Worm (Caenorhabditis elegans): ENCODE measurements around the gene C31E10.11.

Gene C31E10.11

DNA sequence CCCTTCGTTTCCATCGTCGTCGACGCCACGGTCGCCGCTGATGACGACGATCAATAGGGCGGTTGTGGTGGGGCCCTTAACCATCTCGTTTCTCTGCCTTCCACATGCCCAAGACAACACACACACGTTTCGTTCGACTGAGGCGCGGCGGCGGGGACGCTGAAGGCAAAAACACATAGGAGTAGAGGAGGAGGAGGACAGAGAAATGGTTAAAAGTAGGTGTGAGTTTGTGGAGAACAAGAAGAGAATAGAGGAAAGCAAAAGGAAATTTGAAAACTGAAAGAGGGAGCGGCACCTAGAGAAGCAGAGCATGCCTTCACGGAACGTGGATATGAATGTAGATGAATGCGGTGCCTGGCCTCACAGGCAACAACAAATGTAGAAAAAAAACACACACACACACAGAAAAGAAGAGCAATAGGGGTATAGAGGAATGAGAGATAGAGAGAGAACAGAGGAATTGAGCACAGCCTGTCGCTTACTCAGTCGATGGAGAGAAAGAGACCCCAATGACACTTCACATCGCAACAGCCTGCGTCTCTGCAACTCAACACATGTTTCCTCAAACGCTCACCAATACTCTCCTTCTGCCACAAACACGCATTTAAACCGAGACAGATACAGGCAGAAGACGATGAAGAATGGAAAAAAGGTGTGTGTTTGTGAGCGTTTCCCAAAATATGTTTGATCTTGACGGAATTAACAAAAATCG, 21.2 kb downstream of the C31E10.11 start (continued):
- no peak for TF ChIP-seq B0019.2 (GFP tag; conservative IDR thresholded peaks at IDR 0.05)
- no peak for TF ChIP-seq C17E4.6 (GFP tag; IDR thresholded peaks at IDR 0.05)
- TF ChIP-seq F57C9.4 (tag; optimal IDR thresholded peaks at IDR 0.05) = no peak
- TF ChIP-seq chd-7 (tag; optimal IDR thresholded peaks at IDR 0.05) = peak; percentile 56
- TF ChIP-seq gei-17 (GFP tag; optimal IDR thresholded peaks at IDR 0.05) = peak; percentile 65
- peak; percentile 10 for TF ChIP-seq somi-1 (GFP tag; optimal IDR thresholded peaks at IDR 0.05)
- no peak for TF ChIP-seq ceh-58 (GFP tag; IDR thresholded peaks at IDR 0.05)
- TF ChIP-seq mel-28 (tag; optimal IDR thresholded peaks at IDR 0.05; ENCODE audit: borderline replicate concordance) = no peak
- no peak for TF ChIP-seq F37B4.10 (GFP tag; IDR thresholded peaks at IDR 0.05)
- TF ChIP-seq mxl-1 (tag; optimal IDR thresholded peaks at IDR 0.05) = no peak
- 0 out of 2 replicates have a peak, but pooled peaks have one; percentile 7 for TF ChIP-seq cebp-1 (GFP tag; IDR thresholded peaks at IDR 0.05)
- peak; percentile 87 for TF ChIP-seq cebp-1 (tag; optimal IDR thresholded peaks at IDR 0.05)
- TF ChIP-seq aptf-3 (GFP tag; IDR thresholded peaks at IDR 0.05) = no peak
- TF ChIP-seq nhr-27 (tag; optimal IDR thresholded peaks at IDR 0.05) = no peak
- TF ChIP-seq cebp-2 (GFP tag; IDR thresholded peaks at IDR 0.05) = no peak
- TF ChIP-seq repo-1 (tag; optimal IDR thresholded peaks at IDR 0.05) = no peak
- TF ChIP-seq F52B5.7 (tag; optimal IDR thresholded peaks at IDR 0.05) = no peak
- no peak for TF ChIP-seq Y95B8A.8 (GFP tag; IDR thresholded peaks at IDR 0.05)
- TF ChIP-seq egl-44 (GFP tag; IDR thresholded peaks at IDR 0.05) = no peak
- TF ChIP-seq ztf-28 (GFP tag; IDR thresholded peaks at IDR 0.05) = no peak
- peak; percentile 32 for TF ChIP-seq die-1 (tag; optimal IDR thresholded peaks at IDR 0.05)
- TF ChIP-seq tbp1 (GFP tag; optimal IDR thresholded peaks at IDR 0.05) = peak; percentile 51
- no peak for TF ChIP-seq Y53F4B.3 (GFP tag; IDR thresholded peaks at IDR 0.05)
- no peak for TF ChIP-seq dpl-1 (GFP tag; optimal IDR thresholded peaks at IDR 0.05)
- TF ChIP-seq nfya-1 (tag; optimal IDR thresholded peaks at IDR 0.05; ENCODE audit: borderline replicate concordance, insufficient read depth) = no peak
- no peak for TF ChIP-seq attf-6 (GFP tag; IDR thresholded peaks at IDR 0.05)
- peak; percentile 38 for TF ChIP-seq mcd-1 (GFP tag; IDR thresholded peaks at IDR 0.05)
- TF ChIP-seq lin-26 (GFP tag; IDR thresholded peaks at IDR 0.05) = peak; percentile 43; the same call in 1 of the 2 replicates
- TF ChIP-seq ztf-25 (GFP tag; IDR thresholded peaks at IDR 0.05) = no peak
- TF ChIP-seq Y53G8AR.9 (GFP tag; conservative IDR thresholded peaks at IDR 0.05) = no peak
- TF ChIP-seq let-607 (tag; optimal IDR thresholded peaks at IDR 0.05) = peak in 1 of 2 experiments; percentile 59
- no peak for TF ChIP-seq hlh-26 (GFP tag; conservative IDR thresholded peaks at IDR 0.05)
- peak; percentile 8 for TF ChIP-seq F22D6.2 (tag; optimal IDR thresholded peaks at IDR 0.05)

DNA sequence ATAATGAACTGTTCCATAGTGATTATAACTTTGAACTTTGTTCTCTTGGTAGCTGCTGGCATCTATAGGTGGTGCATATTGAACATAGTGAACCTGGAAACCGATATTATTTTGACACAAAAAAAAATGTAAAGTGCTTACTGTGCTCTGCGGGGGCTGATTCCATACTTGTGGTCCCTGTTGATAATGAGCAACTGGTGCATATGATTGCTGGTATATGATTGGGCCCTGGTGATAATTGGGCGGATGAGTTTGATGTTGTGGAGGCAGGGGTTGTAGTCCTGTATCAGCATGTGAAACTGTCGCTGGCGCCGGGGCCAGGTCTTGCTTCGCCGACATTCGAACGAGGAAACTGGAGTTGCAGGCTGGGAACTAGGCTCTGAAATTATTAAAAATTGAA, 22.3 kb downstream of the C31E10.11 start, which contains the start of gene pqn-39:
Gene pqn-39 (minus strand): TSS at position 385 of the 400 bp plus-strand sequence.
- TF ChIP-seq somi-1 (GFP tag; optimal IDR thresholded peaks at IDR 0.05) = no peak

DNA sequence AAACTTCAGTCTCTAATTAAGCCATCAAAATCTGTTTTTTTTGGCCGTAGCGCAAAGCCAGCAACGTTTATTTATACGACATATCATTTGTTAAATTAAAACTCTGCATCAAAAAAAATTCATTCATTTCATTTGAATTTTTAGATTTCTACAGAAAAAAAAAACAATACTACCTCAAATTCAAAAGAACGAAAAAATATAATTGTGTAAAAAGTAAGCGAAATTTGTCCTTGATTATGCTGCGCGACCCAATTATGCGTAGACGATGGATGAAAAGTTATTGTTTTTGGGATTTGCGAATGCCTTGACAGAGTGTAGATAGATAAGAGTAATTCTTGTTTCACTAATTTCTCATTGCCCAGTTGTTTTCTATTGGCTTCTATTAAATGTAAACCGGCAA, 27.4 kb downstream of the C31E10.11 start, which contains the start of gene F48F7.3:
Gene F48F7.3 (plus strand): TSS at position 301 of the 400 bp plus-strand sequence.
- TF ChIP-seq madf-6 (GFP tag; IDR thresholded peaks at IDR 0.05) = no peak
- TF ChIP-seq akir-1 (GFP tag; optimal IDR thresholded peaks at IDR 0.05) = no peak
- TF ChIP-seq tbx-9 (tag; optimal IDR thresholded peaks at IDR 0.05; ENCODE audit: borderline replicate concordance) = no peak
- no peak for TF ChIP-seq T07F8.4 (tag; optimal IDR thresholded peaks at IDR 0.05)
- no peak for TF ChIP-seq cebp-1 (GFP tag; IDR thresholded peaks at IDR 0.05)
- TF ChIP-seq cebp-1 (tag; optimal IDR thresholded peaks at IDR 0.05) = no peak
- TF ChIP-seq Y56A3A.18 (GFP tag; IDR thresholded peaks at IDR 0.05) = no peak
- TF ChIP-seq zfh-2 (GFP tag; conservative IDR thresholded peaks at IDR 0.05) = no peak
- no peak for TF ChIP-seq nhr-27 (tag; optimal IDR thresholded peaks at IDR 0.05)
- TF ChIP-seq rpc-1 (optimal IDR thresholded peaks at IDR 0.05) = no peak
- TF ChIP-seq rpc-1 (tag; optimal IDR thresholded peaks at IDR 0.05) = no peak
- TF ChIP-seq ccch-3 (GFP tag; optimal IDR thresholded peaks at IDR 0.05) = no peak
- no peak for TF ChIP-seq sptf-2 (GFP tag; optimal IDR thresholded peaks at IDR 0.05)
- no peak for TF ChIP-seq rec-8 (tag; optimal IDR thresholded peaks at IDR 0.05)
- TF ChIP-seq ceh-40 (GFP tag; IDR thresholded peaks at IDR 0.05) = no peak
- TF ChIP-seq lin-26 (GFP tag; IDR thresholded peaks at IDR 0.05) = no peak

Measured in whole organism, young adult.